Fruit fly (Drosophila melanogaster) whole organism, embryonic: Measurements from ENCODE around the gene CG44303.

Experiments used
- Bdp1 ChIP-seq: fragments of 200-800 bp; sonication (Bioruptor generic); optimal IDR thresholded peaks from 3 replicates; lab custom pipeline; 2016; ENCODE audit warnings: missing biosample characterization, missing genetic modification characterization
- CG10431 ChIP-seq: fragments of 200-800 bp; sonication (Bioruptor generic); optimal IDR thresholded peaks from 3 replicates; lab custom pipeline; 2018; ENCODE audit warnings: missing biosample characterization, mild to moderate bottlenecking, missing genetic modification characterization
- CG10462 ChIP-seq: fragments of 200-800 bp; sonication (Bioruptor generic); optimal IDR thresholded peaks from 2 replicates; lab custom pipeline; 2016; ENCODE audit warnings: missing biosample characterization, missing genetic modification characterization
- CG11398 ChIP-seq: fragments of 200-800 bp; sonication (Bioruptor generic); optimal IDR thresholded peaks from 2 replicates; lab custom pipeline; 2016; ENCODE audit warnings: missing biosample characterization, missing genetic modification characterization
- CG11560 ChIP-seq: fragments of 200-800 bp; sonication (Bioruptor generic); IDR thresholded peaks from 3 replicates; pipeline ENCODE4 v1.3.6; 2022; ENCODE audit warnings: missing biosample characterization, missing genetic modification characterization
- CG12769 ChIP-seq: fragments of 200-800 bp; sonication (Bioruptor generic); optimal IDR thresholded peaks from 2 replicates; lab custom pipeline; 2019; ENCODE audit warnings: missing biosample characterization, mild to moderate bottlenecking, missing genetic modification characterization, moderate library complexity
- CG14860 ChIP-seq: fragments of 200-800 bp; sonication (Bioruptor generic); IDR thresholded peaks from 3 replicates; pipeline ENCODE4 v1.3.6; 2022; ENCODE audit warnings: missing biosample characterization, missing genetic modification characterization; ENCODE audit not compliant: partially characterized antibody
- CG15514 ChIP-seq: fragments of 200-800 bp; sonication (Bioruptor generic); optimal IDR thresholded peaks from 3 replicates; lab custom pipeline; 2017; ENCODE audit warnings: missing biosample characterization, missing genetic modification characterization, mild to moderate bottlenecking, moderate library complexity, missing genetic modification reagents
- CG15601 ChIP-seq: fragments of 200-800 bp; sonication (Bioruptor generic); optimal IDR thresholded peaks from 3 replicates; lab custom pipeline; 2019; ENCODE audit warnings: missing biosample characterization, mild to moderate bottlenecking, missing genetic modification characterization, moderate library complexity
- CG16863 ChIP-seq: fragments of 200-800 bp; sonication (Bioruptor generic); optimal IDR thresholded peaks from 3 replicates; lab custom pipeline; 2016; ENCODE audit warnings: missing biosample characterization, missing genetic modification characterization
- CG17186 ChIP-seq: fragments of 200-800 bp; sonication (Bioruptor generic); optimal IDR thresholded peaks from 3 replicates; lab custom pipeline; 2017; ENCODE audit warnings: missing biosample characterization, missing genetic modification reagents, missing genetic modification characterization
- CG17385 ChIP-seq: fragments of 200-800 bp; sonication (Bioruptor generic); optimal IDR thresholded peaks from 3 replicates; lab custom pipeline; 2018; ENCODE audit warnings: missing biosample characterization, mild to moderate bottlenecking, missing genetic modification characterization
- CG2116 ChIP-seq: fragments of 200-800 bp; sonication (Bioruptor generic); optimal IDR thresholded peaks from 3 replicates; lab custom pipeline; 2018; ENCODE audit warnings: missing biosample characterization, mild to moderate bottlenecking, missing genetic modification characterization
- CG31441 ChIP-seq: fragments of 200-800 bp; sonication (Bioruptor generic); IDR thresholded peaks from 2 replicates; pipeline ENCODE4 v1.3.6; 2022; ENCODE audit warnings: missing biosample characterization, missing genetic modification characterization
- CG32772 ChIP-seq: fragments of 200-800 bp; sonication (Bioruptor generic); IDR thresholded peaks from 2 replicates; pipeline ENCODE4 v1.3.6; 2022; ENCODE audit warnings: missing biosample characterization, missing genetic modification characterization
- CG4404 ChIP-seq: fragments of 200-800 bp; sonication (Bioruptor generic); IDR thresholded peaks from 2 replicates; pipeline ENCODE4 v1.3.6; 2022; ENCODE audit warnings: missing biosample characterization, missing genetic modification characterization
- CG4820 ChIP-seq: fragments of 200-800 bp; sonication (Bioruptor generic); optimal IDR thresholded peaks from 3 replicates; lab custom pipeline; 2016; ENCODE audit warnings: missing biosample characterization, missing genetic modification characterization
- CG6813 ChIP-seq: fragments of 200-800 bp; sonication (Bioruptor generic); optimal IDR thresholded peaks from 2 replicates; lab custom pipeline; 2017; ENCODE audit warnings: missing biosample characterization, missing genetic modification characterization, mild to moderate bottlenecking, moderate library complexity, missing genetic modification reagents
- CG8089 ChIP-seq: fragments of 200-800 bp; sonication (Bioruptor generic); optimal IDR thresholded peaks from 3 replicates; lab custom pipeline; 2016; ENCODE audit warnings: missing biosample characterization, missing genetic modification characterization
- CG8359 ChIP-seq: fragments of 200-800 bp; sonication (Bioruptor generic); optimal IDR thresholded peaks from 2 replicates; lab custom pipeline; 2017; ENCODE audit warnings: missing biosample characterization, mild to moderate bottlenecking, missing genetic modification characterization, borderline replicate concordance
- Dp ChIP-seq: fragments of 200-800 bp; sonication (Bioruptor generic); optimal IDR thresholded peaks from 2 replicates; lab custom pipeline; 2018; ENCODE audit warnings: missing biosample characterization, mild to moderate bottlenecking, missing genetic modification characterization, moderate library complexity
- Elba2 ChIP-seq: fragments of 200-800 bp; sonication (Bioruptor generic); optimal IDR thresholded peaks from 3 replicates; lab custom pipeline; 2016; ENCODE audit warnings: missing biosample characterization, missing genetic modification characterization
- Fer2 ChIP-seq: fragments of 200-800 bp; sonication (Bioruptor generic); optimal IDR thresholded peaks from 2 replicates; lab custom pipeline; 2018; ENCODE audit warnings: missing biosample characterization, mild to moderate bottlenecking, missing genetic modification characterization, moderate library complexity
- HLH54F ChIP-seq: fragments of 200-800 bp; sonication (Bioruptor generic); optimal IDR thresholded peaks from 3 replicates; lab custom pipeline; 2016; ENCODE audit warnings: missing biosample characterization, missing genetic modification characterization
- HmgD ChIP-seq: fragments of 200-800 bp; sonication (Bioruptor generic); optimal IDR thresholded peaks from 3 replicates; lab custom pipeline; 2016; ENCODE audit warnings: missing biosample characterization, missing genetic modification characterization
- Hr3 ChIP-seq: fragments of 200-800 bp; sonication (Bioruptor generic); optimal IDR thresholded peaks from 3 replicates; lab custom pipeline; 2016; ENCODE audit warnings: missing biosample characterization, missing genetic modification characterization
- Hsf ChIP-seq: fragments of 200-800 bp; sonication (Bioruptor generic); optimal IDR thresholded peaks from 3 replicates; lab custom pipeline; 2016; ENCODE audit warnings: missing biosample characterization, missing genetic modification characterization
- NFAT ChIP-seq: fragments of 200-800 bp; sonication (Bioruptor generic); IDR thresholded peaks from 2 replicates; pipeline ENCODE4 v1.3.6; 2022; ENCODE audit warnings: missing biosample characterization, missing genetic modification characterization
- NK7.1 ChIP-seq: fragments of 200-800 bp; sonication (Bioruptor generic); optimal IDR thresholded peaks from 3 replicates; lab custom pipeline; 2016; ENCODE audit warnings: missing biosample characterization, missing genetic modification characterization
- Six4 ChIP-seq: fragments of 200-800 bp; sonication (Bioruptor generic); optimal IDR thresholded peaks from 2 replicates; lab custom pipeline; 2016; ENCODE audit warnings: missing biosample characterization, missing genetic modification characterization
- Stat92E ChIP-seq, 3 experiments: fragments of >200 bp in 2 of 3; fragments of 200-800 bp in 1 of 3; sonication (Bioruptor generic) in 1 of 3; optimal IDR thresholded peaks; 2 replicates each; lab custom pipeline; 2017 to 2019; ENCODE audit warnings: missing biosample characterization in 3 of 3, missing genetic modification characterization in 3 of 3, mild to moderate bottlenecking in 1 of 3, moderate library complexity in 1 of 3
- Vsx1 ChIP-seq: fragments of 200-800 bp; sonication (Bioruptor generic); optimal IDR thresholded peaks from 2 replicates; lab custom pipeline; 2017; ENCODE audit warnings: missing biosample characterization, mild to moderate bottlenecking, missing genetic modification characterization, missing genetic modification reagents
- cad ChIP-seq: fragments of >200 bp; optimal IDR thresholded peaks from 2 replicates; lab custom pipeline; 2017; ENCODE audit warnings: missing biosample characterization, missing genetic modification characterization
- croc ChIP-seq: fragments of 200-800 bp; sonication (Bioruptor generic); conservative IDR thresholded peaks from 3 replicates; pipeline ENCODE4 v1.3.6; 2022; ENCODE audit warnings: missing biosample characterization, missing genetic modification characterization
- cwo ChIP-seq: fragments of 200-800 bp; sonication (Bioruptor generic); optimal IDR thresholded peaks from 3 replicates; lab custom pipeline; 2017; ENCODE audit warnings: missing biosample characterization, missing genetic modification characterization, mild to moderate bottlenecking, moderate library complexity, missing genetic modification reagents
- en ChIP-seq: fragments of 200-800 bp; sonication (Bioruptor generic); optimal IDR thresholded peaks from 2 replicates; lab custom pipeline; 2016; ENCODE audit warnings: missing biosample characterization, missing genetic modification characterization
- grau ChIP-seq: fragments of 200-800 bp; optimal IDR thresholded peaks from 3 replicates; lab custom pipeline; 2019; ENCODE audit warnings: missing biosample characterization, mild to moderate bottlenecking, missing genetic modification characterization, moderate library complexity
- gro ChIP-seq: fragments of 200-800 bp; sonication (Bioruptor generic); optimal IDR thresholded peaks from 2 replicates; lab custom pipeline; 2016; ENCODE audit warnings: missing biosample characterization, missing genetic modification characterization
- hth ChIP-seq: fragments of >200 bp; optimal IDR thresholded peaks from 2 replicates; lab custom pipeline; 2017; ENCODE audit warnings: inconsistent platforms
- klu ChIP-seq: fragments of 200-800 bp; sonication (Bioruptor generic); IDR thresholded peaks from 2 replicates; pipeline ENCODE4 v1.3.6; 2022; ENCODE audit warnings: missing biosample characterization, missing genetic modification characterization
- lbe ChIP-seq: fragments of 200-800 bp; sonication (Bioruptor generic); optimal IDR thresholded peaks from 2 replicates; lab custom pipeline; 2016; ENCODE audit warnings: missing biosample characterization, mild to moderate bottlenecking, missing genetic modification characterization
- lola ChIP-seq, 3 experiments: fragments of >200 bp in 2 of 3; fragments of 200-800 bp in 1 of 3; sonication (Bioruptor generic) in 1 of 3; optimal IDR thresholded peaks; 2 replicates each; lab custom pipeline; 2017 to 2019; ENCODE audit warnings: missing biosample characterization in 3 of 3, missing genetic modification characterization in 3 of 3, mild to moderate bottlenecking in 1 of 3, moderate library complexity in 1 of 3
- nmo ChIP-seq: fragments of 200-800 bp; sonication (Bioruptor generic); optimal IDR thresholded peaks from 2 replicates; lab custom pipeline; 2018; ENCODE audit warnings: missing biosample characterization, mild to moderate bottlenecking, missing genetic modification characterization, moderate library complexity
- org-1 ChIP-seq: fragments of 200-800 bp; sonication (Bioruptor generic); optimal IDR thresholded peaks from 2 replicates; lab custom pipeline; 2017; ENCODE audit warnings: missing biosample characterization, missing genetic modification characterization
- psq ChIP-seq: fragments of 200-800 bp; sonication (Bioruptor generic); optimal IDR thresholded peaks from 2 replicates; lab custom pipeline; 2017; ENCODE audit warnings: missing biosample characterization, missing genetic modification characterization
- salm ChIP-seq: fragments of 200-800 bp; sonication (Bioruptor generic); optimal IDR thresholded peaks from 2 replicates; lab custom pipeline; 2018; ENCODE audit warnings: missing biosample characterization, mild to moderate bottlenecking, missing genetic modification characterization
- sima ChIP-seq: fragments of 200-800 bp; sonication (Bioruptor generic); optimal IDR thresholded peaks from 2 replicates; lab custom pipeline; 2016; ENCODE audit warnings: missing biosample characterization, missing genetic modification characterization
- slou ChIP-seq: fragments of 200-800 bp; sonication (Bioruptor generic); optimal IDR thresholded peaks from 3 replicates; lab custom pipeline; 2016; ENCODE audit warnings: missing biosample characterization, missing genetic modification characterization
- tgo ChIP-seq: fragments of 200-800 bp; sonication (Bioruptor generic); IDR thresholded peaks from 3 replicates; pipeline ENCODE4 v1.3.6; 2022; ENCODE audit warnings: missing biosample characterization, missing genetic modification characterization
- wek ChIP-seq: fragments of 200-800 bp; sonication (Bioruptor generic); optimal IDR thresholded peaks from 3 replicates; lab custom pipeline; 2018; ENCODE audit warnings: missing biosample characterization, mild to moderate bottlenecking, missing genetic modification characterization, moderate library complexity

Gene CG44303

dm6 chrX:6654198-6654831 lies 32.9 kb downstream of the CG44303 start, which contains the start of the genes CG3226 and Cdc7 (continued):
- peak; percentile 52 for TF ChIP-seq org-1 (GFP tag; lab: Kevin White, UChicago)
- peak; percentile 56 for TF ChIP-seq CG14860 (GFP tag; lab: Robert Waterston, UW)
- no peak for TF ChIP-seq CG10462 (GFP tag; lab: Kevin White, UChicago)
- TF ChIP-seq CG12769 (tag; lab: Kevin White, UChicago), result peak; percentile 66
- peak; percentile 75 for TF ChIP-seq CG6813
- peak; percentile 67 for TF ChIP-seq Fer2 (tag; lab: Kevin White, UChicago)
- TF ChIP-seq HLH54F (GFP tag; lab: Kevin White, UChicago), result peak; percentile 28
- peak; percentile 29 for TF ChIP-seq Six4 (GFP tag; lab: Kevin White, UChicago)
- no peak for TF ChIP-seq HmgD (GFP tag; lab: Kevin White, UChicago)
- TF ChIP-seq Bdp1, result peak; percentile 48
- peak; percentile 57 for TF ChIP-seq slou (GFP tag; lab: Kevin White, UChicago)
- no peak for TF ChIP-seq CG32772
- no peak for TF ChIP-seq cad (GFP tag; lab: Kevin White, UChicago)
- TF ChIP-seq Hr3 (GFP tag; lab: Kevin White, UChicago), result peak; percentile 21
- TF ChIP-seq lbe (GFP tag; lab: Kevin White, UChicago), result peak; percentile 23
- peak; percentile 44 for TF ChIP-seq CG16863 (GFP tag; lab: Kevin White, UChicago)
- peak; percentile 73 for TF ChIP-seq CG10431 (GFP tag; lab: Kevin White, UChicago)
- TF ChIP-seq lola (GFP tag; optimal IDR thresholded peaks at IDR 0.05; lab: Kevin White, UChicago), result peak in 1 of 3 experiments; percentile 47
- peak; percentile 72 for TF ChIP-seq nmo (GFP tag; lab: Kevin White, UChicago)
- no peak for TF ChIP-seq CG11398 (GFP tag; lab: Kevin White, UChicago)
- no peak for TF ChIP-seq sima (GFP tag; lab: Kevin White, UChicago)
- no peak for TF ChIP-seq en (GFP tag; lab: Kevin White, UChicago)
- TF ChIP-seq gro (GFP tag; lab: Kevin White, UChicago), result peak; percentile 60
- TF ChIP-seq CG4404 (GFP tag; lab: Robert Waterston, UW), result no peak
- TF ChIP-seq Hsf (GFP tag; lab: Kevin White, UChicago), result peak; percentile 56
- peak; percentile 15 for TF ChIP-seq CG4820 (GFP tag; lab: Kevin White, UChicago)
- TF ChIP-seq Dp, result peak; percentile 62
- TF ChIP-seq CG15514 (GFP tag; lab: Kevin White, UChicago), result peak; percentile 92
- TF ChIP-seq CG31441 (GFP tag; lab: Robert Waterston, UW), result peak; percentile 76
- TF ChIP-seq CG17385 (GFP tag; lab: Kevin White, UChicago), result peak; percentile 74
- no peak for TF ChIP-seq klu (GFP tag; lab: Robert Waterston, UW)
- TF ChIP-seq CG15601 (tag; lab: Kevin White, UChicago), result peak; percentile 71
- peak; percentile 40 for TF ChIP-seq cwo (GFP tag; lab: Kevin White, UChicago)
- no peak for TF ChIP-seq CG11560
- TF ChIP-seq CG8359, result peak; percentile 58
- TF ChIP-seq CG17186 (GFP tag; lab: Kevin White, UChicago), result peak; percentile 65
- no peak for TF ChIP-seq Stat92E (GFP tag; optimal IDR thresholded peaks at IDR 0.05; lab: Kevin White, UChicago)
- TF ChIP-seq grau (tag; lab: Kevin White, UChicago), result peak; percentile 69
- TF ChIP-seq CG2116 (GFP tag; lab: Kevin White, UChicago), result peak; percentile 83
- TF ChIP-seq tgo, result peak; percentile 41; the same call in 2 of the 3 replicates
- TF ChIP-seq NFAT (GFP tag; lab: Robert Waterston, UW), result peak; percentile 58; the same call in 1 of the 2 replicates
- peak; percentile 78 for TF ChIP-seq Vsx1
- peak; percentile 19 for TF ChIP-seq CG8089 (GFP tag; lab: Kevin White, UChicago)
- no peak for TF ChIP-seq hth
- TF ChIP-seq NK7.1 (GFP tag; lab: Kevin White, UChicago), result no peak
- TF ChIP-seq Elba2 (GFP tag; lab: Kevin White, UChicago), result no peak
- TF ChIP-seq psq (GFP tag; lab: Kevin White, UChicago), result no peak
- peak; percentile 44; the same call in 2 of the 3 replicates for TF ChIP-seq croc (GFP tag; lab: Robert Waterston, UW)
- peak; percentile 62 for TF ChIP-seq salm
- peak; percentile 74 for TF ChIP-seq wek (GFP tag; lab: Kevin White, UChicago)
